Worm (Caenorhabditis elegans) whole organism, L3 larva: ENCODE results near the gene col-181.

Source experiments
- elt-3 ChIP-seq, 3 experiments: fragments of 150-350 bp in 1 of 3; sonication (generic microtip) in 2 of 3; optimal IDR thresholded peaks; 2 replicates in 2 of 3; 4 replicates in 1 of 3; lab custom pipeline; 2014 to 2017; ENCODE audit warnings: missing biosample characterization in 3 of 3, missing genetic modification characterization in 3 of 3
- fos-1 ChIP-seq: fragments of 150-350 bp; optimal IDR thresholded peaks from 2 replicates; lab custom pipeline; 2014; ENCODE audit warnings: missing biosample characterization, missing genetic modification characterization
- nfya-1 ChIP-seq: sonication (generic microtip); optimal IDR thresholded peaks from 2 replicates; lab custom pipeline; 2017; ENCODE audit warnings: missing genetic modification characterization, mild to moderate bottlenecking, missing compliant biosample characterization, antibody characterized with exemption, moderate library complexity; ENCODE audit not compliant: insufficient read depth
- nhr-237 ChIP-seq: fragments of 150-350 bp; optimal IDR thresholded peaks from 2 replicates; lab custom pipeline; 2014; ENCODE audit warnings: missing biosample characterization, missing genetic modification characterization
- nhr-25 ChIP-seq: sonication (generic microtip); optimal IDR thresholded peaks from 2 replicates; lab custom pipeline; 2017; ENCODE audit warnings: missing biosample characterization, missing genetic modification characterization
- tbx-2 ChIP-seq: sonication (generic microtip); optimal IDR thresholded peaks from 2 replicates; lab custom pipeline; 2016; ENCODE audit warnings: mild to moderate bottlenecking, missing genetic modification characterization, missing compliant biosample characterization
- unc-39 ChIP-seq: sonication (generic microtip); optimal IDR thresholded peaks from 4 replicates; lab custom pipeline; 2017; ENCODE audit warnings: missing biosample characterization, missing genetic modification characterization
- unc-62 ChIP-seq: fragments of 150-350 bp; sonication (generic microtip); optimal IDR thresholded peaks from 4 replicates; lab custom pipeline; 2014; ENCODE audit warnings: missing biosample characterization, missing genetic modification reagents, missing genetic modification characterization
- ztf-4 ChIP-seq: fragments of 150-350 bp; optimal IDR thresholded peaks from 2 replicates; lab custom pipeline; 2014; ENCODE audit warnings: missing biosample characterization, missing genetic modification characterization

ce11 chrX:12095200-12095599, 9.5 kb upstream of the col-181 start:
- TF ChIP-seq elt-3 (tag; optimal IDR thresholded peaks at IDR 0.05; lab: Kevin White, UChicago) (no peak), unc-62 (GFP tag; lab: Kevin White, UChicago) (no peak), unc-39 (tag; lab: Kevin White, UChicago) (no peak), tbx-2 (no peak), fos-1 (tag; lab: Kevin White, UChicago) (no peak), nhr-237 (no peak), ztf-4 (tag; lab: Kevin White, UChicago) (no peak), nfya-1 (tag; lab: Kevin White, UChicago) (no peak), nhr-25 (no peak)
